Worm (Caenorhabditis elegans) whole organism, late embryonic: ENCODE measurements around the gene srg-65.
"Not testable (repeated sequence)": the region's sequence is repeated elsewhere in the genome, so short reads cannot be mapped to it uniquely, and the experiment has no call there.

Experiments used
- C08G9.2 ChIP-seq: sonication (generic microtip); optimal IDR thresholded peaks from 2 replicates; lab custom pipeline; 2016; ENCODE audit warnings: mild to moderate bottlenecking, missing genetic modification characterization, moderate library complexity, missing compliant biosample characterization
- F13H6.1 ChIP-seq: sonication (generic microtip); optimal IDR thresholded peaks from 2 replicates; lab custom pipeline; 2016; ENCODE audit warnings: missing genetic modification characterization, missing compliant biosample characterization
- K09A11.1 ChIP-seq: sonication (generic microtip); optimal IDR thresholded peaks from 2 replicates; lab custom pipeline; 2017; ENCODE audit warnings: antibody characterized with exemption, mild to moderate bottlenecking, missing genetic modification characterization, missing compliant biosample characterization; ENCODE audit not compliant: insufficient read depth
- ahr-1 ChIP-seq: sonication (generic microtip); optimal IDR thresholded peaks from 2 replicates; lab custom pipeline; 2016; ENCODE audit warnings: missing genetic modification characterization, missing compliant biosample characterization
- ceh-22 ChIP-seq: sonication (generic microtip); optimal IDR thresholded peaks from 2 replicates; lab custom pipeline; 2017; ENCODE audit warnings: missing biosample characterization, missing genetic modification characterization
- ceh-24 ChIP-seq: sonication (generic microtip); optimal IDR thresholded peaks from 2 replicates; lab custom pipeline; 2016; ENCODE audit warnings: mild to moderate bottlenecking, missing genetic modification characterization, missing compliant biosample characterization
- ceh-31 ChIP-seq: sonication (generic microtip); optimal IDR thresholded peaks from 2 replicates; lab custom pipeline; 2016; ENCODE audit warnings: missing genetic modification characterization, missing compliant biosample characterization
- ceh-45 ChIP-seq: fragments of 200-800 bp; sonication (Bioruptor generic); IDR thresholded peaks from 2 replicates; pipeline ENCODE4 v1.3.6; 2022; ENCODE audit warnings: missing genetic modification reagents, missing genetic modification characterization, missing compliant biosample characterization
- ceh-48 ChIP-seq: sonication (generic microtip); optimal IDR thresholded peaks from 2 replicates; lab custom pipeline; 2016; ENCODE audit warnings: missing genetic modification characterization, inconsistent platforms, missing compliant biosample characterization
- che-1 ChIP-seq: sonication (generic microtip); optimal IDR thresholded peaks from 2 replicates; lab custom pipeline; 2016; ENCODE audit warnings: mild to moderate bottlenecking, missing genetic modification characterization, missing compliant biosample characterization
- dmd-4 ChIP-seq: sonication (generic microtip); optimal IDR thresholded peaks from 2 replicates; lab custom pipeline; 2016; ENCODE audit warnings: borderline replicate concordance, missing genetic modification characterization, missing compliant biosample characterization
- elt-2 ChIP-seq: sonication (generic microtip); optimal IDR thresholded peaks from 2 replicates; lab custom pipeline; 2016; ENCODE audit warnings: missing genetic modification reagents, missing genetic modification characterization, missing compliant biosample characterization
- ets-4 ChIP-seq: sonication (generic microtip); optimal IDR thresholded peaks from 2 replicates; lab custom pipeline; 2016; ENCODE audit warnings: missing genetic modification characterization, missing compliant biosample characterization
- fkh-10 ChIP-seq: fragments of 150-350 bp; optimal IDR thresholded peaks from 2 replicates; lab custom pipeline; 2014; ENCODE audit warnings: missing biosample characterization, missing genetic modification reagents, missing genetic modification characterization
- fkh-6 ChIP-seq: sonication (generic microtip); optimal IDR thresholded peaks from 2 replicates; lab custom pipeline; 2016; ENCODE audit warnings: missing genetic modification characterization, missing compliant biosample characterization
- hlh-15 ChIP-seq: sonication (generic microtip); optimal IDR thresholded peaks from 2 replicates; lab custom pipeline; 2016; ENCODE audit warnings: missing genetic modification characterization, missing compliant biosample characterization
- hlh-6 ChIP-seq: sonication (generic microtip); optimal IDR thresholded peaks from 2 replicates; lab custom pipeline; 2016; ENCODE audit warnings: missing genotype, missing genetic modification characterization, missing compliant biosample characterization
- lim-6 ChIP-seq: sonication (generic microtip); optimal IDR thresholded peaks from 2 replicates; lab custom pipeline; 2016; ENCODE audit warnings: missing genetic modification characterization, missing compliant biosample characterization
- lin-11 ChIP-seq: fragments of 200-800 bp; sonication (Bioruptor generic); optimal IDR thresholded peaks from 2 replicates; lab custom pipeline; 2018; ENCODE audit warnings: mild to moderate bottlenecking, missing genetic modification characterization, missing compliant biosample characterization
- madf-2 ChIP-seq: sonication (generic microtip); optimal IDR thresholded peaks from 2 replicates; lab custom pipeline; 2017; ENCODE audit warnings: missing genetic modification characterization, missing compliant biosample characterization
- mec-3 ChIP-seq: sonication (generic microtip); optimal IDR thresholded peaks from 2 replicates; lab custom pipeline; 2016; ENCODE audit warnings: borderline replicate concordance, missing genetic modification characterization, missing compliant biosample characterization
- nfya-1 ChIP-seq: sonication (generic microtip); optimal IDR thresholded peaks from 2 replicates; lab custom pipeline; 2017; ENCODE audit warnings: missing genetic modification characterization, mild to moderate bottlenecking, missing compliant biosample characterization, antibody characterized with exemption, moderate library complexity
- nhr-11 ChIP-seq: fragments of 150-350 bp; optimal IDR thresholded peaks from 2 replicates; lab custom pipeline; 2014; ENCODE audit warnings: missing biosample characterization, missing genetic modification characterization
- odd-2 ChIP-seq: sonication (generic microtip); optimal IDR thresholded peaks from 2 replicates; lab custom pipeline; 2017; ENCODE audit warnings: antibody characterized with exemption, mild to moderate bottlenecking, missing genetic modification characterization, missing compliant biosample characterization
- pag-3 ChIP-seq: sonication (generic microtip); optimal IDR thresholded peaks from 2 replicates; lab custom pipeline; 2016; ENCODE audit warnings: missing compliant biosample characterization, missing genetic modification characterization, borderline replicate concordance
- pat-9 ChIP-seq: fragments of 200-800 bp; sonication (Bioruptor generic); optimal IDR thresholded peaks from 2 replicates; lab custom pipeline; 2018; ENCODE audit warnings: mild to moderate bottlenecking, missing genetic modification characterization, moderate library complexity, missing compliant biosample characterization
- pha-2 ChIP-seq: sonication (generic microtip); optimal IDR thresholded peaks from 2 replicates; lab custom pipeline; 2017; ENCODE audit warnings: mild to moderate bottlenecking, missing genetic modification characterization, missing compliant biosample characterization
- ref-2 ChIP-seq: sonication (generic microtip); optimal IDR thresholded peaks from 2 replicates; lab custom pipeline; 2016; ENCODE audit warnings: missing genetic modification characterization, missing compliant biosample characterization
- sox-2 ChIP-seq: fragments of 200-800 bp; sonication (Bioruptor generic); IDR thresholded peaks from 2 replicates; pipeline ENCODE4 v1.3.6; 2022; ENCODE audit warnings: missing genetic modification reagents, missing genetic modification characterization, missing compliant biosample characterization
- unc-42 ChIP-seq: sonication (generic microtip); optimal IDR thresholded peaks from 2 replicates; lab custom pipeline; 2016; ENCODE audit warnings: missing genotype, missing genetic modification characterization, missing compliant biosample characterization
- unc-86 ChIP-seq: sonication (generic microtip); optimal IDR thresholded peaks from 2 replicates; lab custom pipeline; 2016; ENCODE audit warnings: missing genetic modification characterization, missing compliant biosample characterization
- zip-5 ChIP-seq: sonication (generic microtip); optimal IDR thresholded peaks from 2 replicates; lab custom pipeline; 2016; ENCODE audit warnings: missing genetic modification characterization, missing compliant biosample characterization
- ztf-16 ChIP-seq: sonication (generic microtip); optimal IDR thresholded peaks from 2 replicates; lab custom pipeline; 2017; ENCODE audit warnings: missing genetic modification characterization, missing compliant biosample characterization

The srg-65 gene

ce11 chrV:5477719-5478118 lies 7.0 kb downstream of the srg-65 start:
- TF ChIP-seq unc-86 (tag; lab: Kevin White, UChicago) (no peak), ceh-48 (tag; lab: Kevin White, UChicago) (peak; percentile 29)

ce11 chrV:5470930-5471329 lies 13.8 kb downstream of the srg-65 start, which contains the start of gene ZC317.7:
Gene ZC317.7 (minus strand): TSS chrV:5471030.
- not testable (repeated sequence) for TF ChIP-seq fkh-10 (GFP tag; lab: Kevin White, UChicago); ztf-16 (tag; lab: Kevin White, UChicago); che-1 (tag; lab: Kevin White, UChicago)

- not testable (repeated sequence) for TF ChIP-seq pat-9, F13H6.1, nhr-11 (tag; lab: Kevin White, UChicago)
These were observed 16.3 kb downstream of the srg-65 start, which contains the start of gene ZC317.6 for ce11 chrV:5468489-5468888. Gene ZC317.6 (minus strand): TSS chrV:5468589.

ce11 chrV:5465335-5465734 lies 19.4 kb downstream of the srg-65 start, which contains the start of gene srg-68:
Gene srg-68 (minus strand): TSS chrV:5465435.
- TF ChIP-seq ceh-45 (GFP tag; lab: Robert Waterston, UW), result no peak
- TF ChIP-seq pha-2 (tag; lab: Kevin White, UChicago), result no peak
- no peak for TF ChIP-seq zip-5 (tag; lab: Kevin White, UChicago)
- no peak for TF ChIP-seq fkh-6 (tag; lab: Kevin White, UChicago)
- TF ChIP-seq ets-4 (tag; lab: Kevin White, UChicago), result no peak
- TF ChIP-seq odd-2 (tag; lab: Kevin White, UChicago), result no peak
- TF ChIP-seq sox-2 (GFP tag; lab: Robert Waterston, UW), result no peak
- TF ChIP-seq pag-3 (tag; lab: Kevin White, UChicago), result no peak
- no peak for TF ChIP-seq ahr-1 (tag; lab: Kevin White, UChicago)
- TF ChIP-seq hlh-6 (tag; lab: Kevin White, UChicago), result no peak
- no peak for TF ChIP-seq nfya-1 (tag; lab: Kevin White, UChicago)
- TF ChIP-seq hlh-15 (tag; lab: Kevin White, UChicago), result no peak
- no peak for TF ChIP-seq lin-11 (tag; lab: Kevin White, UChicago)

ce11 chrV:5462894-5463293 lies 21.9 kb downstream of the srg-65 start, which contains the start of gene srg-67:
Gene srg-67 (minus strand): TSS chrV:5462994.
- TF ChIP-seq dmd-4 (tag; lab: Kevin White, UChicago), result no peak
- TF ChIP-seq elt-2, result no peak
- no peak for TF ChIP-seq ref-2 (tag; lab: Kevin White, UChicago)
- no peak for TF ChIP-seq K09A11.1 (tag; lab: Kevin White, UChicago)
- TF ChIP-seq ceh-24 (tag; lab: Kevin White, UChicago), result no peak
- TF ChIP-seq C08G9.2, result no peak
- TF ChIP-seq unc-42 (tag; lab: Kevin White, UChicago), result no peak
- no peak for TF ChIP-seq ceh-31 (tag; lab: Kevin White, UChicago)
- no peak for TF ChIP-seq madf-2 (tag; lab: Kevin White, UChicago)
- no peak for TF ChIP-seq lim-6
- TF ChIP-seq ets-4 (tag; lab: Kevin White, UChicago), result no peak
- TF ChIP-seq pat-9 (tag; lab: Kevin White, UChicago), result no peak
- TF ChIP-seq fkh-10 (GFP tag; lab: Kevin White, UChicago), result no peak
- no peak for TF ChIP-seq zip-5 (tag; lab: Kevin White, UChicago)
- no peak for TF ChIP-seq unc-86 (tag; lab: Kevin White, UChicago)
- TF ChIP-seq mec-3, result no peak
- TF ChIP-seq sox-2 (GFP tag; lab: Robert Waterston, UW), result no peak
- no peak for TF ChIP-seq ceh-22 (tag; lab: Kevin White, UChicago)
- no peak for TF ChIP-seq pha-2 (tag; lab: Kevin White, UChicago)
